Worm (Caenorhabditis elegans): ENCODE results near the gene ddx-19.

ce11 chrII:8878528-8878927 lies 6.2 kb upstream of the ddx-19 start:
- TF ChIP-seq W03F9.2 (tag; optimal IDR thresholded peaks at IDR 0.05), result no peak
- TF ChIP-seq dao-5 (tag; optimal IDR thresholded peaks at IDR 0.05), result no peak
- no peak for TF ChIP-seq him-1 (tag; optimal IDR thresholded peaks at IDR 0.05)
